Worm (Caenorhabditis elegans) whole organism, L4 larva: ENCODE measurements around the gene AC3.5.

Source experiments
- D1046.2 ChIP-seq: fragments of 200-800 bp; sonication (Bioruptor generic); IDR thresholded peaks from 2 replicates; pipeline ENCODE4 v1.3.6; 2022; ENCODE audit warnings: missing genetic modification characterization, missing compliant biosample characterization
- F10B5.3 ChIP-seq: sonication (generic microtip); optimal IDR thresholded peaks from 2 replicates; lab custom pipeline; 2016; ENCODE audit warnings: mild to moderate bottlenecking, missing genetic modification characterization, missing compliant biosample characterization
- F37D6.2 ChIP-seq: sonication (generic microtip); optimal IDR thresholded peaks from 2 replicates; lab custom pipeline; 2016; ENCODE audit warnings: mild to moderate bottlenecking, missing genetic modification characterization, missing compliant biosample characterization
- T26A8.4 ChIP-seq: fragments of 200-800 bp; sonication (Bioruptor generic); IDR thresholded peaks from 2 replicates; pipeline ENCODE4 v1.3.6; 2022; ENCODE audit warnings: missing genetic modification characterization, missing compliant biosample characterization
- Y105C5A.15 ChIP-seq: fragments of 200-800 bp; sonication (Bioruptor generic); IDR thresholded peaks from 2 replicates; pipeline ENCODE4 v1.3.6; 2022; ENCODE audit warnings: missing genetic modification characterization, missing compliant biosample characterization
- Y48G9A.11 ChIP-seq: fragments of 200-800 bp; sonication (Bioruptor generic); IDR thresholded peaks from 2 replicates; pipeline ENCODE4 v1.3.6; 2022; ENCODE audit warnings: missing genetic modification reagents, missing genetic modification characterization, missing compliant biosample characterization
- Y5F2A.4 ChIP-seq: fragments of 200-800 bp; sonication (Bioruptor generic); optimal IDR thresholded peaks from 2 replicates; lab custom pipeline; 2018; ENCODE audit warnings: mild to moderate bottlenecking, missing genetic modification characterization, missing compliant biosample characterization
- Y75B8A.6 ChIP-seq: fragments of 200-800 bp; sonication (Bioruptor generic); IDR thresholded peaks from 2 replicates; pipeline ENCODE4 v1.3.6; 2022; ENCODE audit warnings: missing genetic modification reagents, missing genetic modification characterization, missing compliant biosample characterization
- ZK546.5 ChIP-seq, 2 experiments: sonication (generic microtip); optimal IDR thresholded peaks; 2 replicates each; lab custom pipeline; 2017; ENCODE audit warnings: missing biosample characterization in 2 of 2, missing genetic modification characterization in 2 of 2
- aha-1 ChIP-seq: fragments of 150-350 bp; peaks from one replicate; lab custom pipeline; 2014; ENCODE audit warnings: missing biosample characterization, missing genetic modification characterization
- aly-2 ChIP-seq: sonication (generic microtip); optimal IDR thresholded peaks from 2 replicates; lab custom pipeline; 2018; ENCODE audit warnings: missing biosample characterization, missing genetic modification characterization
- ama-1 ChIP-seq: fragments of 150-350 bp; optimal IDR thresholded peaks from 2 replicates; lab custom pipeline; 2014; ENCODE audit warnings: inconsistent platforms, mixed read lengths
- arid-1 ChIP-seq: fragments of 200-800 bp; sonication (Bioruptor generic); conservative IDR thresholded peaks from 2 replicates; pipeline ENCODE4 v1.3.6; 2022; ENCODE audit warnings: missing genetic modification reagents, missing genetic modification characterization, missing compliant biosample characterization
- attf-4 ChIP-seq: sonication (generic microtip); optimal IDR thresholded peaks from 3 replicates; lab custom pipeline; 2017; ENCODE audit warnings: missing biosample characterization, missing genetic modification characterization
- ceh-20 ChIP-seq: fragments of 200-800 bp; sonication (Bioruptor generic); IDR thresholded peaks from 2 replicates; pipeline ENCODE4 v1.3.6; 2022; ENCODE audit warnings: missing genetic modification reagents, missing genetic modification characterization, missing compliant biosample characterization
- ceh-32 ChIP-seq: sonication (generic microtip); optimal IDR thresholded peaks from 2 replicates; lab custom pipeline; 2016; ENCODE audit warnings: mild to moderate bottlenecking, missing genetic modification characterization, missing compliant biosample characterization; ENCODE audit not compliant: poor library complexity
- ceh-44 ChIP-seq: fragments of 200-800 bp; sonication (Bioruptor generic); IDR thresholded peaks from 2 replicates; pipeline ENCODE4 v1.3.6; 2022; ENCODE audit warnings: missing genetic modification reagents, missing genetic modification characterization, missing compliant biosample characterization
- daf-12 ChIP-seq: fragments of 150-350 bp; optimal IDR thresholded peaks from 2 replicates; lab custom pipeline; 2014; ENCODE audit warnings: missing biosample characterization, missing genetic modification reagents, missing genetic modification characterization
- daf-19 ChIP-seq: fragments of 200-800 bp; sonication (Bioruptor generic); conservative IDR thresholded peaks from 2 replicates; pipeline ENCODE4 v1.3.6; 2022; ENCODE audit warnings: missing genetic modification characterization, missing compliant biosample characterization
- daf-8 ChIP-seq: fragments of 200-800 bp; sonication (Bioruptor generic); IDR thresholded peaks from 2 replicates; pipeline ENCODE4 v1.3.6; 2022; ENCODE audit warnings: missing genetic modification characterization, missing compliant biosample characterization
- dmd-8 ChIP-seq: fragments of 200-800 bp; sonication (Bioruptor generic); IDR thresholded peaks from 2 replicates; pipeline ENCODE4 v1.3.6; 2022; ENCODE audit warnings: missing genetic modification characterization, missing compliant biosample characterization
- dpl-1 ChIP-seq: fragments of 150-350 bp; optimal IDR thresholded peaks from 2 replicates; lab custom pipeline; 2014; ENCODE audit warnings: missing biosample characterization, missing genetic modification reagents, missing genetic modification characterization
- hlh-30 ChIP-seq: sonication (generic microtip); optimal IDR thresholded peaks from 2 replicates; lab custom pipeline; 2017; ENCODE audit warnings: antibody characterized with exemption, mild to moderate bottlenecking, missing genetic modification characterization, missing compliant biosample characterization; ENCODE audit not compliant: insufficient read depth
- lim-7 ChIP-seq: fragments of 200-800 bp; sonication (Bioruptor generic); IDR thresholded peaks from 2 replicates; pipeline ENCODE4 v1.3.6; 2022; ENCODE audit warnings: missing genetic modification characterization, missing compliant biosample characterization
- lin-1 ChIP-seq: fragments of 200-800 bp; sonication (Bioruptor generic); IDR thresholded peaks from 2 replicates; pipeline ENCODE4 v1.3.6; 2022; ENCODE audit warnings: missing genetic modification reagents, missing genetic modification characterization, missing compliant biosample characterization
- lin-13 ChIP-seq: fragments of 150-350 bp; optimal IDR thresholded peaks from 2 replicates; lab custom pipeline; 2014; ENCODE audit warnings: missing biosample characterization, missing genetic modification reagents, missing genetic modification characterization
- lin-15B ChIP-seq: fragments of 150-350 bp; sonication (generic microtip); optimal IDR thresholded peaks from 3 replicates; lab custom pipeline; 2014; ENCODE audit warnings: missing biosample characterization, missing genetic modification characterization
- lin-29 ChIP-seq: fragments of 200-800 bp; sonication (Bioruptor generic); IDR thresholded peaks from 2 replicates; pipeline ENCODE4 v1.3.6; 2022; ENCODE audit warnings: missing genetic modification reagents, missing genetic modification characterization, missing compliant biosample characterization
- lin-38 ChIP-seq: fragments of 200-800 bp; sonication (Bioruptor generic); IDR thresholded peaks from 2 replicates; pipeline ENCODE4 v1.3.6; 2022; ENCODE audit warnings: missing genetic modification reagents, missing genetic modification characterization, missing compliant biosample characterization
- lsy-2 ChIP-seq, 2 experiments: fragments of 150-350 bp in 1 of 2; sonication (generic microtip) in 1 of 2; optimal IDR thresholded peaks; 2 replicates each; lab custom pipeline; 2014 to 2017; ENCODE audit warnings: missing biosample characterization in 2 of 2, missing genetic modification characterization in 2 of 2
- madf-5 ChIP-seq, 2 experiments: fragments of 200-800 bp; sonication (Bioruptor generic); IDR thresholded peaks; 2 replicates each; pipeline ENCODE4 v1.3.6; 2022; ENCODE audit warnings: missing compliant biosample characterization in 2 of 2, missing genetic modification characterization in 2 of 2
- madf-9 ChIP-seq: fragments of 200-800 bp; sonication (Bioruptor generic); conservative IDR thresholded peaks from 2 replicates; pipeline ENCODE4 v1.3.6; 2022; ENCODE audit warnings: missing genetic modification reagents, missing genetic modification characterization, missing compliant biosample characterization
- nhr-10 ChIP-seq: fragments of 150-350 bp; optimal IDR thresholded peaks from 2 replicates; lab custom pipeline; 2014; ENCODE audit warnings: missing biosample characterization, missing genetic modification characterization
- nhr-102 ChIP-seq: sonication (generic microtip); optimal IDR thresholded peaks from 2 replicates; lab custom pipeline; 2016; ENCODE audit warnings: mild to moderate bottlenecking, missing genetic modification characterization, moderate library complexity, missing compliant biosample characterization
- nhr-111 ChIP-seq: fragments of 200-800 bp; sonication (Bioruptor generic); optimal IDR thresholded peaks from 2 replicates; lab custom pipeline; 2018; ENCODE audit warnings: mild to moderate bottlenecking, missing genetic modification characterization, missing compliant biosample characterization
- nhr-237 ChIP-seq: sonication (generic microtip); optimal IDR thresholded peaks from 2 replicates; lab custom pipeline; 2017; ENCODE audit warnings: missing biosample characterization, missing genetic modification characterization
- nhr-42 ChIP-seq: fragments of 200-800 bp; sonication (Bioruptor generic); IDR thresholded peaks from 2 replicates; pipeline ENCODE4 v1.3.6; 2022; ENCODE audit warnings: missing genetic modification characterization, missing compliant biosample characterization
- nhr-6 ChIP-seq: fragments of 150-350 bp; optimal IDR thresholded peaks from 2 replicates; lab custom pipeline; 2014; ENCODE audit warnings: missing biosample characterization, missing genetic modification characterization
- nhr-76 ChIP-seq: fragments of 150-350 bp; optimal IDR thresholded peaks from 2 replicates; lab custom pipeline; 2014; ENCODE audit warnings: missing biosample characterization, missing genetic modification characterization
- pha-4 ChIP-seq, 2 experiments: fragments of 150-350 bp in 1 of 2; fragments of 200-800 bp in 1 of 2; sonication (Bioruptor generic) in 1 of 2; IDR thresholded peaks in 1 of 2; optimal IDR thresholded peaks in 1 of 2; 2 replicates each; pipeline versions ENCODE4 v1.3.6 to Lab custom; 2014 to 2022; ENCODE audit warnings: missing genetic modification characterization in 2 of 2, missing genetic modification reagents in 2 of 2, missing biosample characterization in 1 of 2, missing compliant biosample characterization in 1 of 2
- rbr-2 ChIP-seq: sonication (generic microtip); optimal IDR thresholded peaks from 2 replicates; lab custom pipeline; 2016; ENCODE audit warnings: missing genotype, missing genetic modification characterization, missing compliant biosample characterization
- saeg-2 ChIP-seq: fragments of 200-800 bp; sonication (Bioruptor generic); IDR thresholded peaks from 2 replicates; pipeline ENCODE4 v1.3.6; 2022; ENCODE audit warnings: missing genetic modification reagents, missing genetic modification characterization, missing compliant biosample characterization
- sdz-12 ChIP-seq: fragments of 200-800 bp; sonication (Bioruptor generic); optimal IDR thresholded peaks from 2 replicates; lab custom pipeline; 2018; ENCODE audit warnings: mild to moderate bottlenecking, missing genetic modification characterization, missing compliant biosample characterization
- set-16 ChIP-seq: fragments of 200-800 bp; sonication (Bioruptor generic); IDR thresholded peaks from 2 replicates; pipeline ENCODE4 v1.3.6; 2022; ENCODE audit warnings: missing genetic modification reagents, missing genetic modification characterization, missing compliant biosample characterization
- unc-130 ChIP-seq: sonication (generic microtip); optimal IDR thresholded peaks from 2 replicates; lab custom pipeline; 2016; ENCODE audit warnings: missing genetic modification reagents, missing genetic modification characterization, missing compliant biosample characterization
- unc-62 ChIP-seq, 3 experiments: fragments of 150-350 bp in 1 of 3; sonication (generic microtip); optimal IDR thresholded peaks in 2 of 3; peaks in 1 of 3; 1 replicate in 1 of 3; 2 replicates in 2 of 3; lab custom pipeline; 2014 to 2017; ENCODE audit warnings: missing biosample characterization in 3 of 3, missing genetic modification characterization in 3 of 3, missing genetic modification reagents in 3 of 3, missing genotype in 1 of 3
- vab-7 ChIP-seq: fragments of 200-800 bp; sonication (Bioruptor generic); IDR thresholded peaks from 2 replicates; pipeline ENCODE4 v1.3.6; 2022; ENCODE audit warnings: missing genetic modification reagents, missing genetic modification characterization, missing compliant biosample characterization
- zag-1 ChIP-seq: fragments of 150-350 bp; optimal IDR thresholded peaks from 2 replicates; lab custom pipeline; 2014; ENCODE audit warnings: missing biosample characterization, missing genetic modification characterization
- zfp-2 ChIP-seq: sonication (generic microtip); optimal IDR thresholded peaks from 2 replicates; lab custom pipeline; 2016; ENCODE audit warnings: mild to moderate bottlenecking, missing genetic modification characterization, missing compliant biosample characterization
- ztf-11 ChIP-seq: fragments of 150-350 bp; optimal IDR thresholded peaks from 2 replicates; lab custom pipeline; 2014; ENCODE audit warnings: missing biosample characterization, missing genetic modification characterization
- ztf-7 ChIP-seq: fragments of 150-350 bp; optimal IDR thresholded peaks from 2 replicates; lab custom pipeline; 2014; ENCODE audit warnings: missing biosample characterization, missing genetic modification characterization

The AC3.5 gene

ce11 chrV:10355773-10356335 is 32.5 kb upstream of the AC3.5 start, which contains the start of gene sluh-7:
sluh-7 (minus strand) TSS chrV:10355823.
- TF ChIP-seq ZK546.5 (tag; optimal IDR thresholded peaks at IDR 0.05; lab: Kevin White, UChicago) (no peak), lin-38 (GFP tag; lab: Robert Waterston, UW) (peak; percentile 78), Y5F2A.4 (GFP tag; lab: Kevin White, UChicago) (no peak), ztf-7 (tag; lab: Kevin White, UChicago) (no peak), lin-29 (GFP tag; lab: Robert Waterston, UW) (no peak), ztf-11 (tag; lab: Kevin White, UChicago) (no peak), madf-9 (GFP tag; lab: Robert Waterston, UW) (peak; percentile 75), daf-12 (tag; lab: Kevin White, UChicago) (no peak), dpl-1 (peak; percentile 94), sdz-12 (GFP tag; lab: Kevin White, UChicago) (no peak), F37D6.2 (tag; lab: Kevin White, UChicago) (peak; percentile 55), D1046.2 (GFP tag; lab: Robert Waterston, UW) (no peak), lim-7 (GFP tag; lab: Robert Waterston, UW) (no peak), pha-4 (GFP tag; IDR thresholded peaks at IDR 0.05; lab: Robert Waterston, UW) (no peak), pha-4 (tag; optimal IDR thresholded peaks at IDR 0.05; lab: Kevin White, UChicago) (no peak), rbr-2 (tag; lab: Kevin White, UChicago) (peak; percentile 63), dmd-8 (GFP tag; lab: Robert Waterston, UW) (no peak), ama-1 (no peak), lin-15B (peak; percentile 3), ceh-32 (tag; lab: Kevin White, UChicago) (no peak), madf-5 (GFP tag; IDR thresholded peaks at IDR 0.05; lab: Robert Waterston, UW) (no peak), nhr-111 (GFP tag; lab: Kevin White, UChicago) (no peak), nhr-6 (tag; lab: Kevin White, UChicago) (peak; percentile 86), T26A8.4 (no peak), ceh-44 (GFP tag; lab: Robert Waterston, UW) (no peak), ceh-20 (no peak; the same call in 1 of the 2 replicates), aly-2 (tag; lab: Kevin White, UChicago) (no peak), lsy-2 (tag; optimal IDR thresholded peaks at IDR 0.05; lab: Kevin White, UChicago) (peak in 1 of 2 experiments; percentile 88), Y75B8A.6 (no peak), aha-1 (tag; lab: Kevin White, UChicago) (peak; percentile 79), hlh-30 (peak; percentile 72), nhr-42 (GFP tag; lab: Robert Waterston, UW) (no peak), set-16 (no peak), saeg-2 (GFP tag; lab: Robert Waterston, UW) (no peak), unc-62 (GFP tag; optimal IDR thresholded peaks at IDR 0.05 in 1 of 2; lab: Kevin White, UChicago) (no peak), unc-62 (tag; optimal IDR thresholded peaks at IDR 0.05; lab: Kevin White, UChicago) (no peak), nhr-102 (tag; lab: Kevin White, UChicago) (peak; percentile 66), lin-13 (GFP tag; lab: Kevin White, UChicago) (peak; percentile 27), arid-1 (GFP tag; lab: Robert Waterston, UW) (no peak), F10B5.3 (no peak), attf-4 (no peak), unc-130 (peak; percentile 95), nhr-76 (tag; lab: Kevin White, UChicago) (no peak), Y48G9A.11 (GFP tag; lab: Robert Waterston, UW) (no peak), zag-1 (tag; lab: Kevin White, UChicago) (no peak), zfp-2 (tag; lab: Kevin White, UChicago) (no peak), nhr-237 (tag; lab: Kevin White, UChicago) (no peak), daf-8 (no peak), nhr-10 (tag; lab: Kevin White, UChicago) (no peak), daf-19 (no peak), lin-1 (no peak), Y105C5A.15 (no peak), vab-7 (no peak)
